ENCODE assay signal across 5 fruit fly cellular contexts in the genomic region with DNA sequence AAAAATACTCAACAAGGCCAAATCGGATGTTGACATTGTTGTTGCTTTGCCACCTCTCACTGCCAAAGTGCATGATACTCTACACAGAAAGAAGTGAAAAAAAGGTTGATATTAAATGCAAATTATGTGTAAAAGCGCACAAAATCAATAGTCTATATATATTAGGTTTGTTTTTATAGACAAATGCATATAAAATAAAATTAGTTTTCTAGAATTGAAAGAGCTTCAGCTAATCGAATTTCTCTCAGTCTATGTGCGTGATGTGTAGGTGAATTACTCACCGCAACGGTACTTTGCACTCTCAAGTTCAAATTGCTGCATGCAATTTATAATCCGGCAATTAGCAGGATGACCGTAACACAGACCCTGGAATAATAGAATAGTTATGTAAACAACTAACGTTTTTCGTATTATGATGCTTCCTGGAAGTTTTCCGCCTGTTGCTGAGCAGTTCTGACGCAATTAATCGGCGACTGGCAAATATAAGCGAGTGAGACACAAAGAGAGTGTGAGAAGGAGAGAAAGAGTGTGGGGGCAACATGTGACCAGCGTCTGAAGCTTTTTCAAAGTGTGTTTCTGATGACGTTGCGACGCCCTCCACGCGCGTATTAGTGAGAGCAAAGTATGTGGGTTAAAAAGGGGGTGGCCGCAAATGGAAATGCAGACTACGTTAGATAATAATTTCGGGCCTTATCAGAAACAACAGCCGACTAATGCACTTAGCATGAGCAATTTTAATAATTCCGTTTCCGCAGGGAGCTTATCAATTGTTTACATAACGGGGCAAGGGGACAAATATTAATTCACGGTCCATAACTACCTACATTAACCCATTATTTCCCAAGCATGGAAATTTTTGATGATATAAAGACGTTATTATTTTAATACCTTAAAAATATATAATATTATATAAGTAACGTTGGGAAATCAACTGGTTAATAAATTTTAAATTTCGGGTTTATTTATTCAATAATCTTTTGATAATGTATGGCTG.
TF ChIP-seq lines count a peak whose summit lies in the region.

No protein-coding gene starts in this region.

TF ChIP-seq in whole organism, adult, 20 proteins besides CTCF, POLR2A, EP300 and RAD21 (continued from another document):
- TF ChIP-seq kay (GFP tag; lab: Kevin White, UChicago; ENCODE audit: borderline replicate concordance) (peak; percentile 99), CG12768 (GFP tag; optimal IDR thresholded peaks at IDR 0.05; lab: Kevin White, UChicago) (peak; percentile 93), cic (GFP tag; optimal IDR thresholded peaks at IDR 0.05; lab: Kevin White, UChicago) (peak; percentile 75), tj (GFP tag; optimal IDR thresholded peaks at IDR 0.05; lab: Kevin White, UChicago) (peak; percentile 81), bab1 (GFP tag; optimal IDR thresholded peaks at IDR 0.05; lab: Kevin White, UChicago) (peak; percentile 98)

TF ChIP-seq in whole organism, embryonic, 481 proteins besides CTCF, POLR2A, EP300 and RAD21 (continued from another document and continues in another):
- TF ChIP-seq onecut (GFP tag; IDR thresholded peaks at IDR 0.05; lab: Robert Waterston, UW): peak; percentile 88
- TF ChIP-seq CG9876 (GFP tag; optimal IDR thresholded peaks at IDR 0.05; lab: Kevin White, UChicago): no peak
- TF ChIP-seq nau (GFP tag; optimal IDR thresholded peaks at IDR 0.05; lab: Kevin White, UChicago): peak; percentile 88
- peak; percentile 90 for TF ChIP-seq Gug (GFP tag; IDR thresholded peaks at IDR 0.05; lab: Robert Waterston, UW)
- TF ChIP-seq CG6854 (GFP tag; optimal IDR thresholded peaks at IDR 0.05; lab: Kevin White, UChicago): peak; percentile 84
- peak; percentile 87 for TF ChIP-seq nerfin-1 (tag; optimal IDR thresholded peaks at IDR 0.05; lab: Kevin White, UChicago)
- peak; percentile 84 for TF ChIP-seq CG4360 (GFP tag; IDR thresholded peaks at IDR 0.05; lab: Robert Waterston, UW)
- peak; percentile 74; the same call in 2 of the 3 replicates for TF ChIP-seq sr (GFP tag; IDR thresholded peaks at IDR 0.05; lab: Robert Waterston, UW)
- TF ChIP-seq CG7357 (GFP tag; IDR thresholded peaks at IDR 0.05; lab: Robert Waterston, UW): peak; percentile 81; the same call in 2 of the 3 replicates
- peak; percentile 88 for TF ChIP-seq Dip3 (GFP tag; optimal IDR thresholded peaks at IDR 0.05; lab: Kevin White, UChicago)
- no peak for TF ChIP-seq Neu2 (GFP tag; optimal IDR thresholded peaks at IDR 0.05; lab: Kevin White, UChicago; ENCODE audit: borderline replicate concordance)
- peak; percentile 55 for TF ChIP-seq en (GFP tag; optimal IDR thresholded peaks at IDR 0.05; lab: Kevin White, UChicago)
- peak; percentile 61 for TF ChIP-seq jumu (GFP tag; optimal IDR thresholded peaks at IDR 0.05; lab: Kevin White, UChicago)
- TF ChIP-seq D19B (GFP tag; optimal IDR thresholded peaks at IDR 0.05; lab: Kevin White, UChicago): peak; percentile 67
- peak; percentile 29 for TF ChIP-seq Deaf1 (tag; optimal IDR thresholded peaks at IDR 0.05; lab: Kevin White, UChicago)
- TF ChIP-seq Rfx (GFP tag; IDR thresholded peaks at IDR 0.05; lab: Robert Waterston, UW): peak; percentile 94
- TF ChIP-seq tna (GFP tag; IDR thresholded peaks at IDR 0.05; lab: Robert Waterston, UW; ENCODE audit: partially characterized antibody): peak; percentile 10; the same call in 1 of the 2 replicates
- TF ChIP-seq chn (GFP tag; optimal IDR thresholded peaks at IDR 0.05; lab: Kevin White, UChicago): peak; percentile 82
- TF ChIP-seq CG34376 (GFP tag; optimal IDR thresholded peaks at IDR 0.05; lab: Kevin White, UChicago): peak; percentile 20
- TF ChIP-seq Scr (GFP tag; IDR thresholded peaks at IDR 0.05; lab: Robert Waterston, UW; ENCODE audit: partially characterized antibody): no peak
- TF ChIP-seq CG17802 (tag; optimal IDR thresholded peaks at IDR 0.05; lab: Kevin White, UChicago): peak; percentile 67
- TF ChIP-seq Optix (GFP tag; IDR thresholded peaks at IDR 0.05; lab: Robert Waterston, UW): peak; percentile 75
- peak; percentile 71 for TF ChIP-seq CG9437 (GFP tag; optimal IDR thresholded peaks at IDR 0.05; lab: Kevin White, UChicago)
- peak; percentile 78 for TF ChIP-seq bab2 (GFP tag; optimal IDR thresholded peaks at IDR 0.05; lab: Kevin White, UChicago)
- peak; percentile 83 for TF ChIP-seq CG2120 (GFP tag; optimal IDR thresholded peaks at IDR 0.05; lab: Kevin White, UChicago)
- peak; percentile 90 for TF ChIP-seq bcd (GFP tag; optimal IDR thresholded peaks at IDR 0.05; lab: Kevin White, UChicago)
- TF ChIP-seq NfI (GFP tag; optimal IDR thresholded peaks at IDR 0.05; lab: Kevin White, UChicago): peak; percentile 81

TF ChIP-seq in whole organism, prepupa, 60 proteins besides CTCF, POLR2A, EP300 and RAD21 (continued from another document and continues in another):
- TF ChIP-seq Ets21C (GFP tag; optimal IDR thresholded peaks at IDR 0.05; lab: Kevin White, UChicago): peak; percentile 92
- TF ChIP-seq OdsH (GFP tag; optimal IDR thresholded peaks at IDR 0.05; lab: Kevin White, UChicago): peak; percentile 97
- peak; percentile 98 for TF ChIP-seq Met (GFP tag; optimal IDR thresholded peaks at IDR 0.05; lab: Kevin White, UChicago)
- TF ChIP-seq CG3919 (GFP tag; optimal IDR thresholded peaks at IDR 0.05; lab: Kevin White, UChicago): peak; percentile 98
- TF ChIP-seq Hr4 (GFP tag; optimal IDR thresholded peaks at IDR 0.05; lab: Kevin White, UChicago): peak; percentile 97
- TF ChIP-seq pdm3 (GFP tag; optimal IDR thresholded peaks at IDR 0.05; lab: Kevin White, UChicago): peak; percentile 96
- peak; percentile 99 for TF ChIP-seq svp (GFP tag; lab: Kevin White, UChicago)
- TF ChIP-seq acj6 (GFP tag; optimal IDR thresholded peaks at IDR 0.05; lab: Kevin White, UChicago): peak; percentile 96
- TF ChIP-seq fd59A (GFP tag; optimal IDR thresholded peaks at IDR 0.05; lab: Kevin White, UChicago): peak; percentile 89
- TF ChIP-seq esn (GFP tag; optimal IDR thresholded peaks at IDR 0.05; lab: Kevin White, UChicago): peak; percentile 98
- TF ChIP-seq CG1621 (tag; optimal IDR thresholded peaks at IDR 0.05; lab: Kevin White, UChicago): peak; percentile 87
- TF ChIP-seq CG3032 (tag; optimal IDR thresholded peaks at IDR 0.05; lab: Kevin White, UChicago): peak; percentile 94
- peak; percentile 97 for TF ChIP-seq CG11762 (GFP tag; optimal IDR thresholded peaks at IDR 0.05; lab: Kevin White, UChicago; ENCODE audit: insufficient read depth)
- TF ChIP-seq net (GFP tag; optimal IDR thresholded peaks at IDR 0.05; lab: Kevin White, UChicago): peak; percentile 97
- TF ChIP-seq CG6276 (GFP tag; optimal IDR thresholded peaks at IDR 0.05; lab: Kevin White, UChicago): peak; percentile 86
- peak; percentile 91 for TF ChIP-seq CG9139 (GFP tag; optimal IDR thresholded peaks at IDR 0.05; lab: Kevin White, UChicago)
- TF ChIP-seq Hr39 (GFP tag; optimal IDR thresholded peaks at IDR 0.05; lab: Kevin White, UChicago): peak; percentile 95
- peak; percentile 97 for TF ChIP-seq CG10631 (GFP tag; optimal IDR thresholded peaks at IDR 0.05; lab: Kevin White, UChicago)
- peak; percentile 94 for TF ChIP-seq CG11902 (GFP tag; optimal IDR thresholded peaks at IDR 0.05; lab: Kevin White, UChicago)
- peak; percentile 97 for TF ChIP-seq Gug (GFP tag; IDR thresholded peaks at IDR 0.05; lab: Robert Waterston, UW)
- TF ChIP-seq Sox15 (GFP tag; optimal IDR thresholded peaks at IDR 0.05; lab: Kevin White, UChicago): peak; percentile 92
- TF ChIP-seq eg (GFP tag; IDR thresholded peaks at IDR 0.05; lab: Robert Waterston, UW): peak; percentile 97
- peak; percentile 82 for TF ChIP-seq CG16779 (tag; optimal IDR thresholded peaks at IDR 0.05; lab: Kevin White, UChicago)
- TF ChIP-seq Eip93F (GFP tag; optimal IDR thresholded peaks at IDR 0.05; lab: Kevin White, UChicago): peak; percentile 95
- peak; percentile 96 for TF ChIP-seq CG8319 (GFP tag; optimal IDR thresholded peaks at IDR 0.05; lab: Kevin White, UChicago)
- TF ChIP-seq CG8119 (GFP tag; IDR thresholded peaks at IDR 0.05; lab: Robert Waterston, UW): peak; percentile 97
- no peak for TF ChIP-seq Hr38 (GFP tag; optimal IDR thresholded peaks at IDR 0.05; lab: Kevin White, UChicago)
- peak; percentile 97 for TF ChIP-seq achi (GFP tag; optimal IDR thresholded peaks at IDR 0.05; lab: Kevin White, UChicago)
- TF ChIP-seq CG6163 (GFP tag; IDR thresholded peaks at IDR 0.05; lab: Robert Waterston, UW): peak; percentile 97

TF ChIP-seq in whole organism, pupa, 21 proteins besides CTCF, POLR2A, EP300 and RAD21 (continued from another document):
- TF ChIP-seq CG9948 (tag; optimal IDR thresholded peaks at IDR 0.05; lab: Kevin White, UChicago) (peak; percentile 94), CG8159 (tag; optimal IDR thresholded peaks at IDR 0.05; lab: Kevin White, UChicago) (peak; percentile 96), Snoo (tag; optimal IDR thresholded peaks at IDR 0.05; lab: Kevin White, UChicago) (peak; percentile 87)

TF ChIP-seq in whole organism, wandering third instar larva, 38 proteins besides CTCF, POLR2A, EP300 and RAD21 (continued from another document):
- TF ChIP-seq Dif (GFP tag; optimal IDR thresholded peaks at IDR 0.05; lab: Kevin White, UChicago; ENCODE audit: partially characterized antibody) (peak; percentile 58), Sp1 (GFP tag; optimal IDR thresholded peaks at IDR 0.05; lab: Kevin White, UChicago) (peak; percentile 96), Abd-B (GFP tag; optimal IDR thresholded peaks at IDR 0.05; lab: Kevin White, UChicago) (no peak), psq (GFP tag; optimal IDR thresholded peaks at IDR 0.05; lab: Kevin White, UChicago) (peak; percentile 95), CG32264 (GFP tag; optimal IDR thresholded peaks at IDR 0.05; lab: Kevin White, UChicago) (peak; percentile 87), lola (GFP tag; optimal IDR thresholded peaks at IDR 0.05; lab: Kevin White, UChicago) (no peak), pan (optimal IDR thresholded peaks at IDR 0.05; lab: Kevin White, UChicago) (no peak), Jra (GFP tag; optimal IDR thresholded peaks at IDR 0.05; lab: Kevin White, UChicago) (peak; percentile 96), dmrt93B (GFP tag; optimal IDR thresholded peaks at IDR 0.05; lab: Kevin White, UChicago) (peak; percentile 93), CG9705 (GFP tag; optimal IDR thresholded peaks at IDR 0.05; lab: Kevin White, UChicago) (peak; percentile 63), Hnf4 (GFP tag; optimal IDR thresholded peaks at IDR 0.05; lab: Kevin White, UChicago) (peak; percentile 97), N (GFP tag; optimal IDR thresholded peaks at IDR 0.05; lab: Kevin White, UChicago) (no peak), sv (GFP tag; optimal IDR thresholded peaks at IDR 0.05; lab: Kevin White, UChicago) (peak; percentile 93), sage (GFP tag; optimal IDR thresholded peaks at IDR 0.05; lab: Kevin White, UChicago) (peak; percentile 94), CrebA (GFP tag; optimal IDR thresholded peaks at IDR 0.05; lab: Kevin White, UChicago; ENCODE audit: borderline replicate concordance) (no peak), woc (GFP tag; optimal IDR thresholded peaks at IDR 0.05; lab: Kevin White, UChicago) (peak; percentile 86), foxo (GFP tag; optimal IDR thresholded peaks at IDR 0.05; lab: Kevin White, UChicago) (peak; percentile 73 to 98), tai (GFP tag; optimal IDR thresholded peaks at IDR 0.05; lab: Kevin White, UChicago) (peak; percentile 94), fru (GFP tag; optimal IDR thresholded peaks at IDR 0.05; lab: Kevin White, UChicago) (peak; percentile 96), ey (GFP tag; optimal IDR thresholded peaks at IDR 0.05; lab: Kevin White, UChicago) (peak; percentile 97)
